Fruit fly (Drosophila melanogaster): ENCODE results near the gene Arglu1.

dm6 chr2L:9956993-9957652 is 19.2 kb upstream of the Arglu1 start, which contains the start of the genes CG4658 and CG5846:
- TF ChIP-seq CG7045 (GFP tag; optimal IDR thresholded peaks at IDR 0.05) (peak; percentile 84), CG14711 (tag; optimal IDR thresholded peaks at IDR 0.05) (peak; percentile 94), kay (GFP tag; ENCODE audit: borderline replicate concordance) (no peak), CG11617 (GFP tag; optimal IDR thresholded peaks at IDR 0.05) (peak; percentile 92), bab1 (GFP tag; optimal IDR thresholded peaks at IDR 0.05) (peak; percentile 96), cic (GFP tag; optimal IDR thresholded peaks at IDR 0.05) (peak; percentile 51), CG7101 (tag; optimal IDR thresholded peaks at IDR 0.05) (peak; percentile 95), Crg-1 (GFP tag; optimal IDR thresholded peaks at IDR 0.05) (peak; percentile 73)

Data from whole organism, adult.